Fruit fly (Drosophila melanogaster): Measurements from ENCODE around the gene CG31323.

CG31323 gene

dm6 chr3R:26137189-26137588 is 33.5 kb upstream of the CG31323 start (continued):
- no peak for TF ChIP-seq cato (GFP tag; optimal IDR thresholded peaks at IDR 0.05; ENCODE audit: borderline replicate concordance)
- no peak for TF ChIP-seq CG18619 (GFP tag; optimal IDR thresholded peaks at IDR 0.05)
- TF ChIP-seq CG12104 (GFP tag; optimal IDR thresholded peaks at IDR 0.05) = no peak
- TF ChIP-seq MTF-1 (GFP tag; optimal IDR thresholded peaks at IDR 0.05; ENCODE audit: borderline replicate concordance) = no peak
- TF ChIP-seq Dbx (GFP tag; IDR thresholded peaks at IDR 0.05) = 0 out of 3 replicates have a peak, but pooled peaks have one; percentile 21
- TF ChIP-seq CG10959 (GFP tag; IDR thresholded peaks at IDR 0.05) = no peak
- no peak for TF ChIP-seq Side (GFP tag; optimal IDR thresholded peaks at IDR 0.05)
- TF ChIP-seq ATbp (GFP tag; optimal IDR thresholded peaks at IDR 0.05) = no peak
- TF ChIP-seq CG7556 (GFP tag; optimal IDR thresholded peaks at IDR 0.05) = no peak
- no peak for TF ChIP-seq pros (GFP tag; optimal IDR thresholded peaks at IDR 0.05)
- no peak for TF ChIP-seq Rx (GFP tag; IDR thresholded peaks at IDR 0.05)
- no peak for TF ChIP-seq HmgD (GFP tag; optimal IDR thresholded peaks at IDR 0.05)
- no peak for TF ChIP-seq gt (GFP tag; IDR thresholded peaks at IDR 0.05)
- no peak for TF ChIP-seq MESR4 (GFP tag; optimal IDR thresholded peaks at IDR 0.05)
- no peak for TF ChIP-seq H15 (GFP tag; IDR thresholded peaks at IDR 0.05)
- TF ChIP-seq Hr78 (GFP tag; optimal IDR thresholded peaks at IDR 0.05) = no peak
- no peak for TF ChIP-seq Vsx1 (GFP tag; optimal IDR thresholded peaks at IDR 0.05)
- no peak for TF ChIP-seq Camta (GFP tag; optimal IDR thresholded peaks at IDR 0.05)
- no peak for TF ChIP-seq CG7271 (tag; optimal IDR thresholded peaks at IDR 0.05)
- TF ChIP-seq al (GFP tag; IDR thresholded peaks at IDR 0.05) = no peak
- TF ChIP-seq ara (GFP tag; IDR thresholded peaks at IDR 0.05) = no peak
- no peak for TF ChIP-seq disco-r (GFP tag; optimal IDR thresholded peaks at IDR 0.05)
- no peak for TF ChIP-seq hbn (GFP tag; IDR thresholded peaks at IDR 0.05; ENCODE audit: partially characterized antibody)
- TF ChIP-seq schlank (tag; optimal IDR thresholded peaks at IDR 0.05) = no peak
- no peak for TF ChIP-seq NC2α (GFP tag; optimal IDR thresholded peaks at IDR 0.05)
- no peak for TF ChIP-seq Doc2 (GFP tag; IDR thresholded peaks at IDR 0.05)
- peak; percentile 97 for TF ChIP-seq CTCF (GFP tag; optimal IDR thresholded peaks at IDR 0.05)
- peak in 1 of 2 experiments; percentile 6 for TF ChIP-seq Hr51 (GFP tag; optimal IDR thresholded peaks at IDR 0.05)
- TF ChIP-seq Xrp1 (GFP tag; IDR thresholded peaks at IDR 0.05) = no peak
- peak; percentile 6 for TF ChIP-seq Sox102F (GFP tag; optimal IDR thresholded peaks at IDR 0.05)
- no peak for TF ChIP-seq CG8290 (GFP tag; optimal IDR thresholded peaks at IDR 0.05)
- peak in 1 of 2 experiments; percentile 1 for TF ChIP-seq CG8290 (tag; optimal IDR thresholded peaks at IDR 0.05)
- no peak for TF ChIP-seq nom (GFP tag; optimal IDR thresholded peaks at IDR 0.05)
- TF ChIP-seq exex (tag; optimal IDR thresholded peaks at IDR 0.05) = no peak
- peak; percentile 16; the same call in 1 of the 3 replicates for TF ChIP-seq CG11560 (tag; IDR thresholded peaks at IDR 0.05)
- no peak for TF ChIP-seq CG10431 (GFP tag; optimal IDR thresholded peaks at IDR 0.05)
- TF ChIP-seq CG1024 (GFP tag; IDR thresholded peaks at IDR 0.05) = no peak
- no peak for TF ChIP-seq jumu (GFP tag; optimal IDR thresholded peaks at IDR 0.05)
- peak; percentile 9 for TF ChIP-seq CG15269 (tag; optimal IDR thresholded peaks at IDR 0.05)
- no peak for TF ChIP-seq rib (GFP tag; IDR thresholded peaks at IDR 0.05)
- no peak for TF ChIP-seq CG32767 (GFP tag; IDR thresholded peaks at IDR 0.05)
- no peak for TF ChIP-seq slp2 (GFP tag; optimal IDR thresholded peaks at IDR 0.05)
- TF ChIP-seq scrt (GFP tag; optimal IDR thresholded peaks at IDR 0.05) = no peak
- TF ChIP-seq sob (GFP tag; IDR thresholded peaks at IDR 0.05) = peak; percentile 29; the same call in 1 of the 2 replicates
- TF ChIP-seq Abd-B (GFP tag; optimal IDR thresholded peaks at IDR 0.05) = peak; percentile 20
- TF ChIP-seq Lhr (GFP tag; optimal IDR thresholded peaks at IDR 0.05) = peak; percentile 30
- TF ChIP-seq Dp (GFP tag; optimal IDR thresholded peaks at IDR 0.05) = peak; percentile 85
- no peak for TF ChIP-seq en (GFP tag; optimal IDR thresholded peaks at IDR 0.05)
- TF ChIP-seq CG10366 (GFP tag; IDR thresholded peaks at IDR 0.05) = no peak
- no peak for TF ChIP-seq h (optimal IDR thresholded peaks at IDR 0.05)
- TF ChIP-seq ems (GFP tag; optimal IDR thresholded peaks at IDR 0.05) = no peak
- TF ChIP-seq gcm (GFP tag; optimal IDR thresholded peaks at IDR 0.05) = no peak
- TF ChIP-seq Nf-YA (GFP tag; IDR thresholded peaks at IDR 0.05) = no peak
